Worm (Caenorhabditis elegans) whole organism, L4 larva: ENCODE results near the gene F54F2.6.

Source experiments
- F26F4.8 ChIP-seq: fragments of 200-800 bp; sonication (Bioruptor generic); conservative IDR thresholded peaks from 2 replicates; pipeline ENCODE4 v1.3.6; 2022; ENCODE audit warnings: missing genetic modification characterization, missing compliant biosample characterization
- R02D3.7 ChIP-seq: fragments of 150-350 bp; sonication (generic microtip); optimal IDR thresholded peaks from 3 replicates; lab custom pipeline; 2014; ENCODE audit warnings: missing biosample characterization, missing genetic modification characterization
- Y48G9A.11 ChIP-seq: fragments of 200-800 bp; sonication (Bioruptor generic); IDR thresholded peaks from 2 replicates; pipeline ENCODE4 v1.3.6; 2022; ENCODE audit warnings: missing genetic modification reagents, missing genetic modification characterization, missing compliant biosample characterization
- Y5F2A.4 ChIP-seq: fragments of 200-800 bp; sonication (Bioruptor generic); optimal IDR thresholded peaks from 2 replicates; lab custom pipeline; 2018; ENCODE audit warnings: mild to moderate bottlenecking, missing genetic modification characterization, missing compliant biosample characterization
- ZK337.2 ChIP-seq: fragments of 200-800 bp; sonication (Bioruptor generic); IDR thresholded peaks from 2 replicates; pipeline ENCODE4 v1.3.6; 2022; ENCODE audit warnings: missing genetic modification reagents, missing genetic modification characterization, missing compliant biosample characterization
- ZK546.5 ChIP-seq, 2 experiments: sonication (generic microtip); optimal IDR thresholded peaks; 2 replicates each; lab custom pipeline; 2017; ENCODE audit warnings: missing biosample characterization in 2 of 2, missing genetic modification characterization in 2 of 2
- aha-1 ChIP-seq: fragments of 150-350 bp; peaks from one replicate; lab custom pipeline; 2014; ENCODE audit warnings: missing biosample characterization, missing genetic modification characterization
- attf-4 ChIP-seq: sonication (generic microtip); optimal IDR thresholded peaks from 3 replicates; lab custom pipeline; 2017; ENCODE audit warnings: missing biosample characterization, missing genetic modification characterization
- ceh-44 ChIP-seq: fragments of 200-800 bp; sonication (Bioruptor generic); IDR thresholded peaks from 2 replicates; pipeline ENCODE4 v1.3.6; 2022; ENCODE audit warnings: missing genetic modification reagents, missing genetic modification characterization, missing compliant biosample characterization
- ceh-82 ChIP-seq: sonication (generic microtip); optimal IDR thresholded peaks from 2 replicates; lab custom pipeline; 2017; ENCODE audit warnings: missing biosample characterization, missing genetic modification characterization
- ces-1 ChIP-seq: fragments of 150-350 bp; sonication (generic microtip); optimal IDR thresholded peaks from 4 replicates; lab custom pipeline; 2014; ENCODE audit warnings: missing biosample characterization, missing genetic modification reagents, missing genetic modification characterization
- cey-2 ChIP-seq: sonication (generic microtip); optimal IDR thresholded peaks from 3 replicates; lab custom pipeline; 2017; ENCODE audit warnings: missing genetic modification characterization, mild to moderate bottlenecking, missing compliant biosample characterization, antibody characterized with exemption, borderline replicate concordance; ENCODE audit not compliant: insufficient read depth
- ctbp-1 ChIP-seq: fragments of 200-800 bp; sonication (Bioruptor generic); IDR thresholded peaks from 2 replicates; pipeline ENCODE4 v1.3.6; 2022; ENCODE audit warnings: missing genetic modification reagents, missing genetic modification characterization, missing compliant biosample characterization
- daf-12 ChIP-seq: fragments of 150-350 bp; optimal IDR thresholded peaks from 2 replicates; lab custom pipeline; 2014; ENCODE audit warnings: missing biosample characterization, missing genetic modification reagents, missing genetic modification characterization
- dmd-6 ChIP-seq: fragments of 200-800 bp; sonication (Bioruptor generic); IDR thresholded peaks from 2 replicates; pipeline ENCODE4 v1.3.6; 2022; ENCODE audit warnings: missing genetic modification reagents, missing genetic modification characterization, missing compliant biosample characterization
- dmd-8 ChIP-seq: fragments of 200-800 bp; sonication (Bioruptor generic); IDR thresholded peaks from 2 replicates; pipeline ENCODE4 v1.3.6; 2022; ENCODE audit warnings: missing genetic modification characterization, missing compliant biosample characterization
- dpl-1 ChIP-seq: fragments of 150-350 bp; optimal IDR thresholded peaks from 2 replicates; lab custom pipeline; 2014; ENCODE audit warnings: missing biosample characterization, missing genetic modification reagents, missing genetic modification characterization
- egl-27 ChIP-seq: sonication (generic microtip); optimal IDR thresholded peaks from 3 replicates; lab custom pipeline; 2017; ENCODE audit warnings: missing biosample characterization, missing genetic modification reagents, missing genetic modification characterization
- fkh-10 ChIP-seq: fragments of 150-350 bp; optimal IDR thresholded peaks from 2 replicates; lab custom pipeline; 2014; ENCODE audit warnings: missing biosample characterization, missing genetic modification reagents, missing genetic modification characterization
- hlh-30 ChIP-seq: sonication (generic microtip); optimal IDR thresholded peaks from 2 replicates; lab custom pipeline; 2017; ENCODE audit warnings: antibody characterized with exemption, mild to moderate bottlenecking, missing genetic modification characterization, missing compliant biosample characterization; ENCODE audit not compliant: insufficient read depth
- jun-1 ChIP-seq: fragments of 150-350 bp; optimal IDR thresholded peaks from 2 replicates; lab custom pipeline; 2014; ENCODE audit warnings: missing biosample characterization, missing genetic modification reagents, missing genetic modification characterization
- lim-7 ChIP-seq: fragments of 200-800 bp; sonication (Bioruptor generic); IDR thresholded peaks from 2 replicates; pipeline ENCODE4 v1.3.6; 2022; ENCODE audit warnings: missing genetic modification characterization, missing compliant biosample characterization
- lin-29 ChIP-seq: fragments of 200-800 bp; sonication (Bioruptor generic); IDR thresholded peaks from 2 replicates; pipeline ENCODE4 v1.3.6; 2022; ENCODE audit warnings: missing genetic modification reagents, missing genetic modification characterization, missing compliant biosample characterization
- lin-38 ChIP-seq: fragments of 200-800 bp; sonication (Bioruptor generic); IDR thresholded peaks from 2 replicates; pipeline ENCODE4 v1.3.6; 2022; ENCODE audit warnings: missing genetic modification reagents, missing genetic modification characterization, missing compliant biosample characterization
- lir-3 ChIP-seq: sonication (generic microtip); optimal IDR thresholded peaks from 2 replicates; lab custom pipeline; 2016; ENCODE audit warnings: mild to moderate bottlenecking, missing genetic modification characterization, missing compliant biosample characterization
- lsy-2 ChIP-seq, 2 experiments: fragments of 150-350 bp in 1 of 2; sonication (generic microtip) in 1 of 2; optimal IDR thresholded peaks; 2 replicates each; lab custom pipeline; 2014 to 2017; ENCODE audit warnings: missing biosample characterization in 2 of 2, missing genetic modification characterization in 2 of 2
- mdl-1 ChIP-seq, 2 experiments: fragments of 150-350 bp in 1 of 2; sonication (generic microtip) in 1 of 2; optimal IDR thresholded peaks; 2 replicates each; lab custom pipeline; 2014 to 2017; ENCODE audit warnings: missing biosample characterization in 2 of 2, missing genetic modification characterization in 2 of 2
- mdt-29 ChIP-seq: fragments of 200-800 bp; sonication (Bioruptor generic); IDR thresholded peaks from 2 replicates; pipeline ENCODE4 v1.3.6; 2022; ENCODE audit warnings: missing genetic modification reagents, missing genetic modification characterization, missing compliant biosample characterization
- mep-1 ChIP-seq: fragments of 150-350 bp; sonication (generic microtip); optimal IDR thresholded peaks from 3 replicates; lab custom pipeline; 2014; ENCODE audit warnings: missing biosample characterization, missing genetic modification characterization
- mxl-2 ChIP-seq: fragments of 200-800 bp; sonication (Bioruptor generic); conservative IDR thresholded peaks from 2 replicates; pipeline ENCODE4 v1.3.6; 2022; ENCODE audit warnings: missing genetic modification reagents, missing genetic modification characterization, missing compliant biosample characterization
- nhr-10 ChIP-seq: fragments of 150-350 bp; optimal IDR thresholded peaks from 2 replicates; lab custom pipeline; 2014; ENCODE audit warnings: missing biosample characterization, missing genetic modification characterization
- nhr-102 ChIP-seq: sonication (generic microtip); optimal IDR thresholded peaks from 2 replicates; lab custom pipeline; 2016; ENCODE audit warnings: mild to moderate bottlenecking, missing genetic modification characterization, moderate library complexity, missing compliant biosample characterization
- nhr-11 ChIP-seq: fragments of 150-350 bp; optimal IDR thresholded peaks from 2 replicates; lab custom pipeline; 2014; ENCODE audit warnings: missing biosample characterization, missing genetic modification characterization
- nhr-111 ChIP-seq: fragments of 200-800 bp; sonication (Bioruptor generic); optimal IDR thresholded peaks from 2 replicates; lab custom pipeline; 2018; ENCODE audit warnings: mild to moderate bottlenecking, missing genetic modification characterization, missing compliant biosample characterization
- nhr-237 ChIP-seq: sonication (generic microtip); optimal IDR thresholded peaks from 2 replicates; lab custom pipeline; 2017; ENCODE audit warnings: missing biosample characterization, missing genetic modification characterization
- nhr-25 ChIP-seq: sonication (generic microtip); optimal IDR thresholded peaks from 2 replicates; lab custom pipeline; 2017; ENCODE audit warnings: missing genetic modification characterization, mild to moderate bottlenecking, missing compliant biosample characterization, antibody characterized with exemption, moderate library complexity, borderline replicate concordance; ENCODE audit not compliant: insufficient read depth
- nhr-41 ChIP-seq: fragments of 200-800 bp; sonication (Bioruptor generic); IDR thresholded peaks from 2 replicates; pipeline ENCODE4 v1.3.6; 2022; ENCODE audit warnings: missing genetic modification reagents, missing genetic modification characterization, missing compliant biosample characterization
- nhr-42 ChIP-seq: fragments of 200-800 bp; sonication (Bioruptor generic); IDR thresholded peaks from 2 replicates; pipeline ENCODE4 v1.3.6; 2022; ENCODE audit warnings: missing genetic modification characterization, missing compliant biosample characterization
- nhr-6 ChIP-seq: fragments of 150-350 bp; optimal IDR thresholded peaks from 2 replicates; lab custom pipeline; 2014; ENCODE audit warnings: missing biosample characterization, missing genetic modification characterization
- nhr-76 ChIP-seq: fragments of 150-350 bp; optimal IDR thresholded peaks from 2 replicates; lab custom pipeline; 2014; ENCODE audit warnings: missing biosample characterization, missing genetic modification characterization
- nhr-77 ChIP-seq: fragments of 150-350 bp; optimal IDR thresholded peaks from 2 replicates; lab custom pipeline; 2014; ENCODE audit warnings: missing biosample characterization, missing genetic modification characterization
- pha-4 ChIP-seq, 2 experiments: fragments of 150-350 bp in 1 of 2; fragments of 200-800 bp in 1 of 2; sonication (Bioruptor generic) in 1 of 2; IDR thresholded peaks in 1 of 2; optimal IDR thresholded peaks in 1 of 2; 2 replicates each; pipeline versions ENCODE4 v1.3.6 to Lab custom; 2014 to 2022; ENCODE audit warnings: missing genetic modification characterization in 2 of 2, missing genetic modification reagents in 2 of 2, missing biosample characterization in 1 of 2, missing compliant biosample characterization in 1 of 2
- saeg-2 ChIP-seq: fragments of 200-800 bp; sonication (Bioruptor generic); IDR thresholded peaks from 2 replicates; pipeline ENCODE4 v1.3.6; 2022; ENCODE audit warnings: missing genetic modification reagents, missing genetic modification characterization, missing compliant biosample characterization
- snpc-4 ChIP-seq: fragments of 150-350 bp; optimal IDR thresholded peaks from 2 replicates; lab custom pipeline; 2014; ENCODE audit warnings: missing biosample characterization, missing genetic modification characterization
- spr-1 ChIP-seq: sonication (generic microtip); optimal IDR thresholded peaks from 2 replicates; lab custom pipeline; 2016; ENCODE audit warnings: mild to moderate bottlenecking, missing genetic modification characterization, missing compliant biosample characterization
- zag-1 ChIP-seq: fragments of 150-350 bp; optimal IDR thresholded peaks from 2 replicates; lab custom pipeline; 2014; ENCODE audit warnings: missing biosample characterization, missing genetic modification characterization
- zfp-3 ChIP-seq: fragments of 200-800 bp; sonication (Bioruptor generic); conservative IDR thresholded peaks from 2 replicates; pipeline ENCODE4 v1.3.6; 2022; ENCODE audit warnings: missing genetic modification reagents, missing genetic modification characterization, missing compliant biosample characterization
- zip-2 ChIP-seq: fragments of 150-350 bp; optimal IDR thresholded peaks from 2 replicates; lab custom pipeline; 2014; ENCODE audit warnings: missing biosample characterization, missing genetic modification characterization
- ztf-7 ChIP-seq: fragments of 150-350 bp; optimal IDR thresholded peaks from 2 replicates; lab custom pipeline; 2014; ENCODE audit warnings: missing biosample characterization, missing genetic modification characterization

The F54F2.6 gene

DNA sequence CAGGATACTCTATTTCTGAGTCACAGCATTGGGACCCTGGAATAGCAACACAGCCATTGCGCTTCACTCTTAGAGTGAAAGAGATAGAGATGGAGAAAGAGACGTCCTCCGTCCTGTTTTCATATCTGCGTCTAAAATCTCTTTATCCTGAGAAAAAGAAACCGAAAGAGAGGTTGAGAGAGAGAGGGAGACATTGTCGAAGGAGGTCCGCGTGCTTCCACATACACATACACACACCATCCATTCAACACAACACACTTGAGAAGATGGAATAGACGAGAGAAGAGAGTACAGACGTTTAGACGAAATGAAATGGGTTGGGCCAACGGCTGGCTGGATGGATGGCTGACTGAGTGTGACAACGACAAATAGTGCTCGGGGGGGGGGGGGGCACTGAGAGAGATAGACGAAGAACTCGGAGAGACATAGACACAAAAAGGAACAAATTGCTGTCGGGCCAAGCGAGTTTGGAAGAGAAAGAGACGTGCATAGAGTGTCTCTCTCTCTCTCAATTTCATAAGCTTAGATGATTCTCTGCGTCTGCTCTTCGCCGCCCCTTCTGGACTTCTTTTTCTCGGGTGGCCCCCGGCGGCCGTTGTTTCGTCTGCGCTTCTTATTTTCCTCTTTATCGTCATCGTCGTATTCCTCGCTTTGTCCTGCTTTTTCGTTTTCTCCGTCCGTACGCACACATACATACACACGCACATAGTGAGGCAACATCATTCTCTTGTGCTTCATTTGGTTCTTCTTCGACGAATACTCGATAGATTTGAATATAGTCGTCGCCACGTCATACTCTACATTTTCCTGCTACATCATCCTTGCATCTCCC, at the start of gene F54F2.6:
Gene F54F2.6 (minus strand): TSS at position 738 of the 832 bp plus-strand sequence.
- no peak for TF ChIP-seq F26F4.8
- TF ChIP-seq dmd-6 (GFP tag; lab: Robert Waterston, UW): peak; percentile 78
- TF ChIP-seq lin-29 (GFP tag; lab: Robert Waterston, UW): no peak
- TF ChIP-seq nhr-42 (GFP tag; lab: Robert Waterston, UW): no peak
- TF ChIP-seq mdl-1 (tag; optimal IDR thresholded peaks at IDR 0.05; lab: Kevin White, UChicago): peak; percentile 69 to 98
- no peak for TF ChIP-seq snpc-4 (tag; lab: Kevin White, UChicago)
- peak; percentile 10 for TF ChIP-seq nhr-77
- no peak for TF ChIP-seq ceh-82 (tag; lab: Kevin White, UChicago)
- no peak for TF ChIP-seq attf-4 (tag; lab: Kevin White, UChicago)
- TF ChIP-seq saeg-2 (GFP tag; lab: Robert Waterston, UW): peak; percentile 15; the same call in 1 of the 2 replicates
- TF ChIP-seq nhr-111: no peak
- TF ChIP-seq zip-2 (tag; lab: Kevin White, UChicago): peak; percentile 25
- TF ChIP-seq lin-38 (GFP tag; lab: Robert Waterston, UW): peak; percentile 56
- TF ChIP-seq pha-4 (GFP tag; IDR thresholded peaks at IDR 0.05; lab: Robert Waterston, UW): peak; percentile 91
- peak; percentile 20 for TF ChIP-seq pha-4 (tag; optimal IDR thresholded peaks at IDR 0.05; lab: Kevin White, UChicago)
- no peak for TF ChIP-seq mxl-2 (GFP tag; lab: Robert Waterston, UW)
- TF ChIP-seq ceh-44 (GFP tag; lab: Robert Waterston, UW): no peak
- peak; percentile 13; the same call in 1 of the 2 replicates for TF ChIP-seq ZK337.2 (GFP tag; lab: Robert Waterston, UW)
- TF ChIP-seq lir-3 (tag; lab: Kevin White, UChicago): no peak
- TF ChIP-seq Y48G9A.11 (GFP tag; lab: Robert Waterston, UW): no peak
- TF ChIP-seq dpl-1 (GFP tag; lab: Kevin White, UChicago): peak; percentile 33
- peak; percentile 59 for TF ChIP-seq zag-1 (tag; lab: Kevin White, UChicago)
- peak; percentile 74 for TF ChIP-seq fkh-10 (GFP tag; lab: Kevin White, UChicago)
- no peak; the same call in 1 of the 2 replicates for TF ChIP-seq mdt-29 (GFP tag; lab: Robert Waterston, UW)
- TF ChIP-seq hlh-30 (tag; lab: Kevin White, UChicago): peak; percentile 95
- peak; percentile 27 for TF ChIP-seq ces-1 (GFP tag; lab: Kevin White, UChicago)
- TF ChIP-seq nhr-76 (tag; lab: Kevin White, UChicago): no peak
- no peak for TF ChIP-seq ZK546.5 (tag; optimal IDR thresholded peaks at IDR 0.05; lab: Kevin White, UChicago)
- no peak for TF ChIP-seq zfp-3 (GFP tag; lab: Robert Waterston, UW)
- peak; percentile 86 to 89 for TF ChIP-seq lsy-2 (tag; optimal IDR thresholded peaks at IDR 0.05; lab: Kevin White, UChicago)
- no peak for TF ChIP-seq Y5F2A.4 (GFP tag; lab: Kevin White, UChicago)
- TF ChIP-seq dmd-8 (GFP tag; lab: Robert Waterston, UW): peak; percentile 67; the same call in 1 of the 2 replicates
- peak; percentile 15 for TF ChIP-seq nhr-10 (tag; lab: Kevin White, UChicago)
- no peak for TF ChIP-seq egl-27 (tag; lab: Kevin White, UChicago)
- no peak for TF ChIP-seq nhr-41 (GFP tag; lab: Robert Waterston, UW)
- TF ChIP-seq R02D3.7 (tag; lab: Kevin White, UChicago): no peak
- peak; percentile 81 for TF ChIP-seq nhr-11 (tag; lab: Kevin White, UChicago)
- peak; percentile 99 for TF ChIP-seq aha-1
- TF ChIP-seq ztf-7 (tag; lab: Kevin White, UChicago): no peak
- peak; percentile 49 for TF ChIP-seq jun-1 (tag; lab: Kevin White, UChicago)
- TF ChIP-seq mep-1: peak; percentile 86
- TF ChIP-seq ctbp-1 (GFP tag; lab: Robert Waterston, UW): peak; percentile 89
- TF ChIP-seq nhr-102: peak; percentile 25
- peak; percentile 10 for TF ChIP-seq nhr-25 (tag; lab: Kevin White, UChicago)
- TF ChIP-seq cey-2 (tag; lab: Kevin White, UChicago): no peak
- peak; percentile 13 for TF ChIP-seq nhr-237 (tag; lab: Kevin White, UChicago)
- TF ChIP-seq daf-12 (tag; lab: Kevin White, UChicago): no peak
- no peak for TF ChIP-seq lim-7 (GFP tag; lab: Robert Waterston, UW)
- TF ChIP-seq nhr-6 (tag; lab: Kevin White, UChicago): peak; percentile 82
- TF ChIP-seq spr-1: no peak
